Fruit fly (Drosophila melanogaster): ENCODE data around the gene Hsp27.

Hsp27 gene

DNA sequence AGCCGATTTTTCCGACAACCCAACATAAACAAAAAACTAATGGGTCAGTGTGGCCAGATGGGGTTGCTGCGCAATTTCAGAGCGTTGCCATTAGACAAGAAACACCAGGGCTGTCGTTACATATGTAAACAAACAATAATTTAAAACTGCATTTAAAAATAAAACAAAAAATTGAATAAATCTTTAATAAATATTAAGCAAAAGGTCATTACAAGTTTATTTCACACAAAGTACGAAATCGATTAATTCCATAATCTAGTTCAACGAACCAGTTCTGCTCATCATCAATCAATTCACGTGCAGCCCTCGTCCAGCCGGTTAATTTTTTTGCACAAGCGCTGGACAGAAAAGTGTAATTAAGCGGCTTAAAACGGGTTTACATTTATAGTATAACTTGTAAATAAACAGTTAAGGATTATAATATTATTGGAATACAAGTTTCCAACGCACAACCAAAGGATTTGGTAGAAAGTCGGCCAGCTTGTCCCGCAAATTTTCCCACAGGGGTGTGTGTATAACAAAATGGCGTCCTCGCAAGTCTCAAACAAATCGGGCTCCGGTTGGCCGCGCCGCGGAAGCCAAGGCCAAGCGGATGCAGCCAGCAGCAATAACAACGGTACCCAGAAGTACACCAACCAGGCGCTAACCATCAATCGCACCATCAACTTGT is 27.0 kb downstream of the Hsp27 start, which contains the start of the genes CG4022 and Cpsf5 (continued):
- TF ChIP-seq Opbp (GFP tag; IDR thresholded peaks at IDR 0.05; ENCODE audit: partially characterized antibody) (no peak), CG34422 (GFP tag; IDR thresholded peaks at IDR 0.05) (peak; percentile 80), Myb (GFP tag; optimal IDR thresholded peaks at IDR 0.05) (peak; percentile 44), CG10321 (GFP tag; IDR thresholded peaks at IDR 0.05) (peak; percentile 40; the same call in 1 of the 2 replicates), ERR (GFP tag; optimal IDR thresholded peaks at IDR 0.05) (no peak), CG6254 (GFP tag; optimal IDR thresholded peaks at IDR 0.05) (peak; percentile 51), hb (GFP tag; IDR thresholded peaks at IDR 0.05; ENCODE audit: partially characterized antibody) (no peak), CG10654 (GFP tag; optimal IDR thresholded peaks at IDR 0.05) (peak; percentile 80), tll (GFP tag; optimal IDR thresholded peaks at IDR 0.05) (no peak), lmd (GFP tag; IDR thresholded peaks at IDR 0.05) (peak; percentile 81), inv (GFP tag; IDR thresholded peaks at IDR 0.05; ENCODE audit: partially characterized antibody) (peak; percentile 49; the same call in 1 of the 2 replicates), CG3838 (GFP tag; optimal IDR thresholded peaks at IDR 0.05) (peak; percentile 74), BEAF-32 (GFP tag; optimal IDR thresholded peaks at IDR 0.05) (peak; percentile 52), BtbVII (GFP tag; optimal IDR thresholded peaks at IDR 0.05) (peak; percentile 47), CG9797 (GFP tag; optimal IDR thresholded peaks at IDR 0.05) (peak; percentile 89), Kr (GFP tag; optimal IDR thresholded peaks at IDR 0.05) (no peak), Med (GFP tag) (peak; percentile 92), CG6765 (GFP tag; optimal IDR thresholded peaks at IDR 0.05) (no peak), CG18476 (GFP tag; optimal IDR thresholded peaks at IDR 0.05) (peak; percentile 68), zf30C (GFP tag; optimal IDR thresholded peaks at IDR 0.05) (no peak), dmrt99B (tag; optimal IDR thresholded peaks at IDR 0.05) (no peak), CG18011 (GFP tag; optimal IDR thresholded peaks at IDR 0.05) (peak; percentile 58), ab (GFP tag; optimal IDR thresholded peaks at IDR 0.05) (peak; percentile 45), Hr39 (optimal IDR thresholded peaks at IDR 0.05) (no peak), Deaf1 (tag; optimal IDR thresholded peaks at IDR 0.05) (peak; percentile 60), CG3847 (GFP tag; IDR thresholded peaks at IDR 0.05) (peak; percentile 88), CG12104 (GFP tag; optimal IDR thresholded peaks at IDR 0.05) (peak; percentile 85), gcm (GFP tag; optimal IDR thresholded peaks at IDR 0.05) (peak; percentile 78), CG12391 (tag; optimal IDR thresholded peaks at IDR 0.05) (peak; percentile 95), ac (GFP tag; optimal IDR thresholded peaks at IDR 0.05) (peak; percentile 20), Xrp1 (GFP tag; IDR thresholded peaks at IDR 0.05) (peak; percentile 89), fru (optimal IDR thresholded peaks at IDR 0.05) (no peak), btn (GFP tag; optimal IDR thresholded peaks at IDR 0.05) (no peak), CHES-1-like (GFP tag; optimal IDR thresholded peaks at IDR 0.05) (peak; percentile 60), bab2 (GFP tag; optimal IDR thresholded peaks at IDR 0.05) (peak; percentile 72), CG6854 (GFP tag; optimal IDR thresholded peaks at IDR 0.05) (no peak), CG42726 (GFP tag; IDR thresholded peaks at IDR 0.05; ENCODE audit: partially characterized antibody) (no peak), Tbp (GFP tag; optimal IDR thresholded peaks at IDR 0.05) (no peak), ham (GFP tag; IDR thresholded peaks at IDR 0.05) (peak; percentile 52; the same call in 1 of the 2 replicates), tap (tag; optimal IDR thresholded peaks at IDR 0.05) (peak; percentile 81), pros (GFP tag; optimal IDR thresholded peaks at IDR 0.05) (no peak), slp2 (GFP tag; optimal IDR thresholded peaks at IDR 0.05) (peak; percentile 46), nau (GFP tag; optimal IDR thresholded peaks at IDR 0.05) (peak; percentile 36), Mad (GFP tag; optimal IDR thresholded peaks at IDR 0.05) (peak; percentile 85), CkIIα-i1 (GFP tag; IDR thresholded peaks at IDR 0.05) (no peak), Stat92E (GFP tag; optimal IDR thresholded peaks at IDR 0.05) (peak in 1 of 3 experiments; percentile 73), fd3F (GFP tag; optimal IDR thresholded peaks at IDR 0.05) (peak; percentile 87), CG8388 (GFP tag; optimal IDR thresholded peaks at IDR 0.05) (peak; percentile 78), CG2875 (GFP tag; optimal IDR thresholded peaks at IDR 0.05) (peak; percentile 47)
